Fruit fly (Drosophila melanogaster) Kc167 (cell line): ENCODE measurements around the gene Tollo.

Experiments used
- Myc ChIP-seq: fragments of >200 bp; optimal IDR thresholded peaks from 2 replicates; lab custom pipeline; 2017; ENCODE audit warnings: missing external identifiers
- Sin3A ChIP-seq: fragments of >200 bp; optimal IDR thresholded peaks from 2 replicates; lab custom pipeline; 2018; ENCODE audit warnings: missing external identifiers
- h ChIP-seq: fragments of >200 bp; optimal IDR thresholded peaks from 3 replicates; lab custom pipeline; 2018; ENCODE audit warnings: missing external identifiers
- insv ChIP-seq: fragments of >200 bp; optimal IDR thresholded peaks from 3 replicates; lab custom pipeline; 2018; ENCODE audit warnings: missing external identifiers
- psq ChIP-seq: fragments of >200 bp; optimal IDR thresholded peaks from 2 replicates; lab custom pipeline; 2017; ENCODE audit warnings: missing external identifiers
- ttk ChIP-seq: sonication (Bioruptor generic); optimal IDR thresholded peaks from 2 replicates; lab custom pipeline; 2017; ENCODE audit warnings: missing external identifiers

Tollo gene

dm6 chr3L:15224631-15225030 lies 10.8 kb upstream of the Tollo start:
- TF ChIP-seq Sin3A (lab: Kevin White, UChicago) (no peak), insv (lab: Kevin White, UChicago) (no peak), h (lab: Kevin White, UChicago) (no peak)

dm6 chr3L:15225689-15226088 lies 9.7 kb upstream of the Tollo start:
- TF ChIP-seq h (lab: Kevin White, UChicago) = no peak

DNA sequence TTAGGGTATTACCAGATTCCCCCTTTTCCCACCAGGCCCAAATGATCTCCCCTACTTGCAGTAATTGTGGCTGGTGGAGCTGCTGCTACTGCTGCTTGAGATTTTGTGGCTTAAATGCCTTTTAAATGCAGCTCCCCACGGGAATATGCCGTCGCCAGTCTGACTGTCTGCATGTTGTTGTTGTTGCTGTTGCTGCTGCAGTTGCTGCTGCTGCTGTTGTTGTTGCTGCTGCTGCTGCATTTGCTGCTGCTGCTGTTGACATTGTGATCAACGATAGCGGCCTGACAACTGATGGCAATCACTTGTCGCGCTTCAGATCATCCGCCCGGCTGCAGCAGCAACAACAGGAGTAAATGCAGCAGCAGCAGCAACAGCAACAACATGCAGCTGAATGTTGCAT lies 8.8 kb upstream of the Tollo start:
- no peak for TF ChIP-seq h (lab: Kevin White, UChicago)
- no peak for TF ChIP-seq Myc (lab: Kevin White, UChicago)
- TF ChIP-seq ttk (lab: Kevin White, UChicago) = no peak
- no peak for TF ChIP-seq psq (lab: Kevin White, UChicago)
- TF ChIP-seq Sin3A (lab: Kevin White, UChicago) = no peak
- TF ChIP-seq insv (lab: Kevin White, UChicago) = no peak

DNA sequence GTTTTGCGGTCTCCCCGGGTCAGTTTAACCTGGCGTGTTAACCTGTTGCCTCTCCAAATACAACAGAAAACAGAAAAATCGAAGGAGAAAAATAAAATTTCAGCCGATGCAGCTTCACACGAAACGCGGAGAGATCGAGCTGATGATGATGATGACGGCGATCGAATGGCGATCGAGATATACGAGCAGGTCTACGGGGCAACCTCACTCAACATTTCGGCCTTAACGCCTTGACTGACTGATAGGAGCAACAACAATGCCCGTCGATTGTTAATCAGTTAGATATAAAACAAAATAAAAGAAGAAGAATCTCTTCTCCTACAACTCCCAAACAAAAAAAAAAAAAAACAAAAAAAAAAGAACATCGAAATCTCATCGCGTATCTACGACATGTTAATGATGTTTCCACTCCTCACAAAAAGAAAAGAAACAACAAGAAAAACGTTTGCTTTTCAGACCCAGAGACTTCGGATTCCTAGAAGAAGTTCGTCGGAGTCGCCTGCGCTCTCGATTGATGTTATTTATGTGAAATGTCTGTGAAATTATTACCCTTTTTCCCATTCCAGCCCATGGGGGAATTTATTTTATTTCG lies 7.8 kb upstream of the Tollo start:
- TF ChIP-seq Sin3A (lab: Kevin White, UChicago) (no peak), psq (lab: Kevin White, UChicago) (no peak), h (lab: Kevin White, UChicago) (no peak), ttk (lab: Kevin White, UChicago) (no peak), Myc (lab: Kevin White, UChicago) (no peak), insv (lab: Kevin White, UChicago) (no peak)

DNA sequence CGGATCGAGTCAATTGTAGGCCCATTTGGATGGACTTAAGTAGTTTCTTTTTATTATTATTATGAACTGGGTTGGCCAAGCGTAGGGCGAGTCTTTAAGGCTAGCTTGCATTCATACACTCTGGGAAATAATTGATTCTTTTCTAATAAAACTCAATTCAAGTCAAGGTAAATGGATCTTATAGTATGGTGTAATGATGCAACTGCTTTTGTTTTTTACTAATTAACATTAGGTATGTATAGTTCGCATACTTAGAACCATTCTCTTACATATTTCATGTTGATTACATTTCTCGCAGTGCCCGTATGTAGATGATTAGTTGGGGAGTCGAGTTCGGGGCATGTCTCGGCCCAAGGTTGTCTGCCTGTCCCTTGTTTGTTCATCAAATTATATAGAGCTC lies 6.0 kb upstream of the Tollo start:
- TF ChIP-seq h (lab: Kevin White, UChicago) = no peak
- no peak for TF ChIP-seq psq (lab: Kevin White, UChicago)
- TF ChIP-seq insv (lab: Kevin White, UChicago) = no peak
- TF ChIP-seq Sin3A (lab: Kevin White, UChicago) = no peak
- TF ChIP-seq Myc (lab: Kevin White, UChicago) = no peak
- TF ChIP-seq ttk (lab: Kevin White, UChicago) = no peak

DNA sequence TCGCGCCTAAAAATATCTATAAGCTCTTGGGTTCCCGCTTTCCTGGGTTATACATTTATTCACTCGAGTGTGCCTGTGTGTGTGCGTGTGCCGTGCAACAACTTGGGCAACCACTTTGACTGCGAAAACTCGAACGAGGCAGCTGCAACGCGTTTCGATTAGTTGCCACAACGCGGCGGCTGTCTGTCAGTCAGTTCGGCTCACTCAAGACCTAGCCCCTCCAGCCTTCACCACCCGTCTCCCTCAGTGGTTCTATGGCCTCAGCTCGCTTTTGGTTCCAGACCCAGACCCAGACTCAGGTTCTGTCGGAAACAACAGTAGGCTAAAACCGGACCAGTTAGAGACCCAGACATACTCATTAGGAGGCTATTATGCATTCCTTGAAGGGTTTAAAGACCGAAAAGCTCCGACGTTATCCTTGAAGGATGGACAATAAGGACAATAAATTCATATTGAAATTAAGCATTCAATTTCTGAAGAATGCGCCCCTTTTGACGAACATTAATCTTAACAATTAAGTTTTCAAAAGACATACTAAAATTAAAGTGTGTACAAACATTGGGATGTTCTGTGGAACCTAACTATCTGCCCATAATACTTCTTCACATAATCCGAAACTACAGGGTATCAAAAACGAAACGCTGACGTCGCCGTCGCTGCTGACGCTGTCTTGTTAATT lies 5.1 kb upstream of the Tollo start:
- TF ChIP-seq Myc (lab: Kevin White, UChicago) = no peak
- TF ChIP-seq insv (lab: Kevin White, UChicago) = no peak
- no peak for TF ChIP-seq Sin3A (lab: Kevin White, UChicago)
- TF ChIP-seq ttk (lab: Kevin White, UChicago) = no peak
- TF ChIP-seq h (lab: Kevin White, UChicago) = no peak
- no peak for TF ChIP-seq psq (lab: Kevin White, UChicago)

- TF ChIP-seq Myc (lab: Kevin White, UChicago) (no peak), insv (lab: Kevin White, UChicago) (no peak), psq (lab: Kevin White, UChicago) (no peak), Sin3A (lab: Kevin White, UChicago) (no peak), h (lab: Kevin White, UChicago) (no peak), ttk (lab: Kevin White, UChicago) (no peak)
These were observed 4.3 kb upstream of the Tollo start for dm6 chr3L:15231167-15231566.

DNA sequence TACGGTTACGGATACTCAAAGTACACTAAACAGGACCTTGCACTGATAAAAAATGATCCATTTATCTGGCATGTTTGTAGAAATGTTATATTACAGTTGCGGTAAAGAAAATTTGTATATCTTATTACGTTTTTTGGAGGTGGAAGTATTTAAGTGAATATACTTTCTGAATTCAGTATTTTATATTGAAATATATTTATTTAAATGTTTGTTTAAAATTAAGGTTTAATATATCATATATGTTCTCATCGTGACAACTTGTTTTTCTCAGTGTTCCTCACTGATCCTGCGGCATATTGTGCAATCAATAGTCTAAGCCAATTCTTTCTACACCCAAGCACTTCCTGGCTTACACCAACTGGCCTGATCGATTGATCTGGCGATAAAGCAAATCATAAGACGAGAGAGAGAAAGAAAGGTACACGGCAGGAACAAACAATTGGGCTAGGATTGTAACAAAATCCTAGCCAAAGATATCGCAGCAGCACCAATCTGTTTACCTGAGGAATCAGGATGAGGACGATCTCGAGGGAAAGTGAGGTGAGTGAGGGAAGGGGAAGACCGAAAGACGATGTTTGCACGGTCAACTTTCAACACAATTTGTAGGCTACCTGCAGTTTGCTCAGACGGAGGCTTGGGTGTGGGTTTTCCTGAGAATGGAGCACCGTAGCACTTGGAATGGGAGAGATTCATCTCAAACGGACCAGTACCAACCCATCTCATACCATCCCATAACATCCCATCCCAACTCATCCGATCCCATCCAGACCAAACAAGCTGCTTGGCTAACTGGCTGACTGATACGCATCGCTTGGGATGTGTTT lies 2.8 kb upstream of the Tollo start:
- TF ChIP-seq h (lab: Kevin White, UChicago) (no peak), Sin3A (lab: Kevin White, UChicago) (no peak), insv (lab: Kevin White, UChicago) (no peak)

dm6 chr3L:15234233-15234778 lies 1.1 kb upstream of the Tollo start:
- no peak for TF ChIP-seq ttk (lab: Kevin White, UChicago)
- TF ChIP-seq Sin3A (lab: Kevin White, UChicago) = no peak
- no peak for TF ChIP-seq psq (lab: Kevin White, UChicago)
- no peak for TF ChIP-seq h (lab: Kevin White, UChicago)
- no peak for TF ChIP-seq Myc (lab: Kevin White, UChicago)

DNA sequence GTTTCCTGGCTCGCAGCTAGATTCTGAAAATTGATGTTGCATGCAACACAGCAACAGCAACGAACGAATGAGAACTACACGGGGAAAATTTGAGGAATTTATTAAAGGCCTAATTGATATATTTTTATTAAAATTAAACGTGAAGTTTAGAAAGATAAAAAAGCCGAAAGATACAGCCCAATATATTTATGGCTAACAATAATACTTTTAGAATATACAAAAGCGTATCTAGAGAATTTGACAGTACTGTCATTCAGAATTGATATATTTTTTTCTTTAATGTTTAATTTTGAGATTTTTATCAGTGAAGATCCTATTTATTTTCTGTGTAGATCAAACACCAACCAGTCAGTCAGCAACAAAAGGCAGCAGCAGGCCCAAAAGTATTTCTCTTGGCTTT lies 5.3 kb downstream of the Tollo start:
- no peak for TF ChIP-seq psq (lab: Kevin White, UChicago)
- TF ChIP-seq ttk (lab: Kevin White, UChicago) = no peak
- TF ChIP-seq insv (lab: Kevin White, UChicago) = no peak
- TF ChIP-seq h (lab: Kevin White, UChicago) = no peak
- no peak for TF ChIP-seq Myc (lab: Kevin White, UChicago)
- no peak for TF ChIP-seq Sin3A (lab: Kevin White, UChicago)

- TF ChIP-seq Myc (lab: Kevin White, UChicago) (no peak), Sin3A (lab: Kevin White, UChicago) (no peak), ttk (lab: Kevin White, UChicago) (no peak), psq (lab: Kevin White, UChicago) (no peak), h (lab: Kevin White, UChicago) (no peak), insv (lab: Kevin White, UChicago) (no peak)
These were observed 8.1 kb downstream of the Tollo start for dm6 chr3L:15243484-15243883.
